Fruit fly (Drosophila melanogaster): Measurements from ENCODE around the gene Cand1.

DNA sequence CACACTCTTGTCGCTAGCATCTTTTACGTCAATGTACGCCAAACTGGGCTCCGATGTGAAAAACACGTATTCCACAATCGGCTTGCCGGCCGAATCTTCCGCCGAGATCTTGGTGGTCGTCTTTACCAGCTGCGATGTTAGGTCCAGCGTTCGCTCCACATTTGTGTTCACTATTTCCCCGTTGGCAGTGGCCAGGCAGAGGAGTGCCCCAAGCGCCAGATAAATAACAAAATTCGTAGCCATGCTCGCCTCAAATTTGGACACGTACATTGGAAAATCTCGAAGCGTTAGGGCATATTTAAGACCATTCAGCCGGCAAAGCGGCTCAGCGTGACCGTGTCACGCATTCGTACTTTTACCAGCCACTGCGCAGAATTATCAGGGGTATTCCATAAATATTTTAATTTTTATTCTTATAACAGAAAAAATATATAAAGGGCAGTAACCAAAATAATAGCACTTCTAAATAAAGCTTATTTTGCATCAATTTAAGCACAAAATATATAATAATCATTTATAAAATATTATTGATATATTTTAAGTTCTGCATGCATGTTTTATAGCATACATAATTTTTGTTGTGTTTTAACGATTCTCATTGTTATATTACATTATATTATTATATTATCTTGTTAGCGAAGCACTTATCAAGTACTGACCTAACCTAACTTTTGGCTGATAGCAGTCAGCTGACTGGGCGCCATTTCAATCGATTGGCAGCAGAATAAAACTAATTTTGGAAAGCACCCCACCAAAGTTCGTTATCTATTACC is 13.1 kb upstream of the Cand1 start, which contains the start of the genes CG33303 and dpr19:
- TF ChIP-seq pan (optimal IDR thresholded peaks at IDR 0.05): no peak
- no peak for TF ChIP-seq dmrt93B (GFP tag; optimal IDR thresholded peaks at IDR 0.05)
- no peak for TF ChIP-seq Dfd (GFP tag; optimal IDR thresholded peaks at IDR 0.05)
- no peak for TF ChIP-seq sage (GFP tag; optimal IDR thresholded peaks at IDR 0.05)
- TF ChIP-seq Myc (optimal IDR thresholded peaks at IDR 0.05): no peak
- no peak for TF ChIP-seq Dif (GFP tag; optimal IDR thresholded peaks at IDR 0.05; ENCODE audit: partially characterized antibody)

Measured in whole organism, wandering third instar larva.